Worm (Caenorhabditis elegans) whole organism, L2 larva: ENCODE measurements around the gene K09C4.10.
A peak's percentile ranks its signal among the peaks of the same experiment; 100 is the strongest.

Experiments
- C34F6.9 ChIP-seq: fragments of 150-350 bp; optimal IDR thresholded peaks from 2 replicates; lab custom pipeline; 2014; ENCODE audit warnings: missing biosample characterization, missing genetic modification characterization
- F13H6.1 ChIP-seq: sonication (generic microtip); optimal IDR thresholded peaks from 2 replicates; lab custom pipeline; 2016; ENCODE audit warnings: missing genetic modification characterization, missing compliant biosample characterization
- R02D3.7 ChIP-seq: fragments of 150-350 bp; optimal IDR thresholded peaks from 2 replicates; lab custom pipeline; 2014; ENCODE audit warnings: missing biosample characterization, missing genetic modification characterization
- Y55F3AM.14 ChIP-seq: fragments of 200-800 bp; sonication (Bioruptor generic); optimal IDR thresholded peaks from 2 replicates; lab custom pipeline; 2018; ENCODE audit warnings: mild to moderate bottlenecking, missing genetic modification characterization, missing compliant biosample characterization
- aly-2 ChIP-seq: fragments of 150-350 bp; optimal IDR thresholded peaks from 2 replicates; lab custom pipeline; 2014; ENCODE audit warnings: missing biosample characterization, missing genetic modification characterization
- ama-1 ChIP-seq: fragments of 150-350 bp; optimal IDR thresholded peaks from 2 replicates; lab custom pipeline; 2018; ENCODE audit warnings: inconsistent platforms
- ceh-82 ChIP-seq: fragments of 150-350 bp; optimal IDR thresholded peaks from 2 replicates; lab custom pipeline; 2014; ENCODE audit warnings: missing biosample characterization, missing genetic modification characterization
- egl-27 ChIP-seq: sonication (generic microtip); optimal IDR thresholded peaks from 3 replicates; lab custom pipeline; 2017; ENCODE audit warnings: missing biosample characterization, missing genetic modification reagents, missing genetic modification characterization
- elt-1 ChIP-seq: fragments of 150-350 bp; optimal IDR thresholded peaks from 2 replicates; lab custom pipeline; 2014; ENCODE audit warnings: missing biosample characterization, missing genetic modification characterization
- elt-3 ChIP-seq: sonication (generic microtip); optimal IDR thresholded peaks from 2 replicates; lab custom pipeline; 2017; ENCODE audit warnings: missing biosample characterization, missing genetic modification characterization
- fos-1 ChIP-seq: fragments of 150-350 bp; optimal IDR thresholded peaks from 2 replicates; lab custom pipeline; 2014; ENCODE audit warnings: missing biosample characterization, missing genetic modification characterization
- gmeb-1 ChIP-seq: fragments of 150-350 bp; optimal IDR thresholded peaks from 2 replicates; lab custom pipeline; 2014; ENCODE audit warnings: missing biosample characterization, missing genetic modification characterization
- lin-11 ChIP-seq: fragments of 150-350 bp; sonication (generic microtip); optimal IDR thresholded peaks from 2 replicates; lab custom pipeline; 2014; ENCODE audit warnings: missing biosample characterization, missing genetic modification characterization, inconsistent platforms, mixed read lengths
- lin-39 ChIP-seq: fragments of 150-350 bp; optimal IDR thresholded peaks from 2 replicates; lab custom pipeline; 2014; ENCODE audit warnings: missing biosample characterization, missing genetic modification reagents, missing genetic modification characterization
- mab-5 ChIP-seq: fragments of 150-350 bp; optimal IDR thresholded peaks from 2 replicates; lab custom pipeline; 2014; ENCODE audit warnings: missing biosample characterization, missing genetic modification characterization
- mdl-1 ChIP-seq, 2 experiments: fragments of 150-350 bp in 1 of 2; sonication (generic microtip) in 1 of 2; optimal IDR thresholded peaks; 2 replicates each; lab custom pipeline; 2017; ENCODE audit warnings: missing biosample characterization in 2 of 2, missing genetic modification characterization in 2 of 2
- nhr-10 ChIP-seq: sonication (generic microtip); optimal IDR thresholded peaks from 2 replicates; lab custom pipeline; 2017; ENCODE audit warnings: missing biosample characterization, missing genetic modification characterization
- nhr-11 ChIP-seq: fragments of 150-350 bp; optimal IDR thresholded peaks from 2 replicates; lab custom pipeline; 2014; ENCODE audit warnings: missing biosample characterization, missing genetic modification characterization
- nhr-129 ChIP-seq: fragments of 150-350 bp; optimal IDR thresholded peaks from 2 replicates; lab custom pipeline; 2014; ENCODE audit warnings: missing biosample characterization, missing genetic modification characterization
- nhr-21 ChIP-seq: fragments of 150-350 bp; optimal IDR thresholded peaks from 2 replicates; lab custom pipeline; 2014; ENCODE audit warnings: missing biosample characterization, missing genetic modification characterization
- nhr-23 ChIP-seq: fragments of 150-350 bp; optimal IDR thresholded peaks from 2 replicates; lab custom pipeline; 2014; ENCODE audit warnings: missing biosample characterization, missing genetic modification reagents, missing genetic modification characterization
- nhr-237 ChIP-seq: fragments of 150-350 bp; optimal IDR thresholded peaks from 2 replicates; lab custom pipeline; 2014; ENCODE audit warnings: missing biosample characterization, missing genetic modification characterization
- nhr-25 ChIP-seq: fragments of 150-350 bp; sonication (generic microtip); optimal IDR thresholded peaks from 3 replicates; lab custom pipeline; 2014; ENCODE audit warnings: missing biosample characterization, missing genetic modification characterization
- nhr-6 ChIP-seq: fragments of 150-350 bp; optimal IDR thresholded peaks from 2 replicates; lab custom pipeline; 2014; ENCODE audit warnings: missing biosample characterization, missing genetic modification characterization
- nhr-77 ChIP-seq: fragments of 150-350 bp; optimal IDR thresholded peaks from 2 replicates; lab custom pipeline; 2014; ENCODE audit warnings: missing biosample characterization, missing genetic modification characterization
- peb-1 ChIP-seq: fragments of 150-350 bp; optimal IDR thresholded peaks from 2 replicates; lab custom pipeline; 2014; ENCODE audit warnings: missing biosample characterization, missing genetic modification characterization
- sem-4 ChIP-seq: fragments of 150-350 bp; optimal IDR thresholded peaks from 2 replicates; lab custom pipeline; 2014; ENCODE audit warnings: missing biosample characterization, missing genetic modification reagents, missing genetic modification characterization
- skn-1 ChIP-seq: sonication (generic microtip); optimal IDR thresholded peaks from 2 replicates; lab custom pipeline; 2017; ENCODE audit warnings: missing biosample characterization, missing genetic modification characterization
- sma-3 ChIP-seq: sonication (generic microtip); optimal IDR thresholded peaks from 2 replicates; lab custom pipeline; 2016; ENCODE audit warnings: missing genetic modification reagents, missing genetic modification characterization, missing compliant biosample characterization
- sma-9 ChIP-seq, 2 experiments: fragments of 150-350 bp in 1 of 2; sonication (generic microtip) in 1 of 2; optimal IDR thresholded peaks; 2 replicates each; lab custom pipeline; 2014 to 2016; ENCODE audit warnings: missing genetic modification characterization in 2 of 2, mild to moderate bottlenecking in 1 of 2, missing biosample characterization in 1 of 2, missing compliant biosample characterization in 1 of 2, missing genetic modification reagents in 1 of 2, moderate library complexity in 1 of 2
- snpc-4 ChIP-seq: fragments of 150-350 bp; optimal IDR thresholded peaks from 2 replicates; lab custom pipeline; 2014; ENCODE audit warnings: missing biosample characterization, missing genetic modification characterization
- unc-39 ChIP-seq: fragments of 150-350 bp; optimal IDR thresholded peaks from 2 replicates; lab custom pipeline; 2014; ENCODE audit warnings: missing biosample characterization, missing genetic modification characterization
- unc-55 ChIP-seq: fragments of 150-350 bp; sonication (generic microtip); optimal IDR thresholded peaks from 3 replicates; lab custom pipeline; 2014; ENCODE audit warnings: missing biosample characterization, missing genetic modification reagents, missing genetic modification characterization
- zag-1 ChIP-seq: fragments of 150-350 bp; optimal IDR thresholded peaks from 2 replicates; lab custom pipeline; 2014; ENCODE audit warnings: missing biosample characterization, missing genetic modification characterization
- ztf-4 ChIP-seq: fragments of 150-350 bp; optimal IDR thresholded peaks from 2 replicates; lab custom pipeline; 2014; ENCODE audit warnings: missing biosample characterization, missing genetic modification characterization

K09C4.10 gene

ce11 chrX:3310702-3311101 is 30.7 kb upstream of the K09C4.10 start:
- TF ChIP-seq elt-1 (no peak), nhr-10 (no peak), sem-4 (no peak), peb-1 (no peak), F13H6.1 (no peak), aly-2 (tag; lab: Kevin White, UChicago) (no peak), C34F6.9 (tag; lab: Kevin White, UChicago) (no peak), gmeb-1 (no peak), lin-39 (tag; lab: Kevin White, UChicago) (no peak)

ce11 chrX:3306594-3307296 is 26.7 kb upstream of the K09C4.10 start:
- TF ChIP-seq sma-9 (GFP tag; optimal IDR thresholded peaks at IDR 0.05; lab: Kevin White, UChicago) (peak; percentile 30), sma-9 (tag; optimal IDR thresholded peaks at IDR 0.05; lab: Kevin White, UChicago) (no peak), fos-1 (tag; lab: Kevin White, UChicago) (peak; percentile 75), nhr-237 (tag; lab: Kevin White, UChicago) (no peak), sem-4 (no peak), nhr-77 (tag; lab: Kevin White, UChicago) (no peak), nhr-6 (no peak), mdl-1 (tag; optimal IDR thresholded peaks at IDR 0.05; lab: Kevin White, UChicago) (no peak), elt-1 (no peak), aly-2 (tag; lab: Kevin White, UChicago) (no peak), mab-5 (tag; lab: Kevin White, UChicago) (no peak), nhr-129 (tag; lab: Kevin White, UChicago) (no peak), skn-1 (tag; lab: Kevin White, UChicago) (no peak), snpc-4 (tag; lab: Kevin White, UChicago) (no peak)

- TF ChIP-seq Y55F3AM.14 (no peak), peb-1 (no peak), zag-1 (no peak), nhr-237 (tag; lab: Kevin White, UChicago) (no peak), F13H6.1 (no peak), unc-39 (tag; lab: Kevin White, UChicago) (no peak), aly-2 (tag; lab: Kevin White, UChicago) (no peak), nhr-10 (no peak), mab-5 (tag; lab: Kevin White, UChicago) (no peak), lin-11 (tag; lab: Kevin White, UChicago) (no peak), nhr-77 (tag; lab: Kevin White, UChicago) (no peak), nhr-25 (tag; lab: Kevin White, UChicago) (no peak), skn-1 (tag; lab: Kevin White, UChicago) (no peak), ama-1 (no peak), unc-55 (GFP tag; lab: Kevin White, UChicago) (no peak), fos-1 (tag; lab: Kevin White, UChicago) (no peak), nhr-11 (tag; lab: Kevin White, UChicago) (no peak)
- TF ChIP-seq, all 48 proteins: peak for 0
Measured at ce11 chrX:3304068-3304467, 24.0 kb upstream of the K09C4.10 start, which contains the start of gene F11D5.7. F11D5.7 (plus strand) TSS chrX:3304368.

- TF ChIP-seq ceh-82 (tag; lab: Kevin White, UChicago) (no peak), sma-3 (no peak), nhr-21 (tag; lab: Kevin White, UChicago) (no peak), unc-55 (GFP tag; lab: Kevin White, UChicago) (no peak), nhr-11 (tag; lab: Kevin White, UChicago) (no peak), nhr-23 (no peak), R02D3.7 (tag; lab: Kevin White, UChicago) (no peak), ztf-4 (no peak), mdl-1 (tag; optimal IDR thresholded peaks at IDR 0.05; lab: Kevin White, UChicago) (no peak), ama-1 (no peak), elt-3 (tag; lab: Kevin White, UChicago) (no peak)
Measured at ce11 chrX:3301770-3302169, 21.7 kb upstream of the K09C4.10 start, which contains the start of gene F11D5.5. F11D5.5 (plus strand) TSS chrX:3302070.

- TF ChIP-seq elt-1: no peak
- no peak for TF ChIP-seq nhr-25 (tag; lab: Kevin White, UChicago)
- TF ChIP-seq mab-5 (tag; lab: Kevin White, UChicago): no peak
- TF ChIP-seq egl-27 (tag; lab: Kevin White, UChicago): no peak
- no peak for TF ChIP-seq F13H6.1
- no peak for TF ChIP-seq fos-1 (tag; lab: Kevin White, UChicago)
Measured at ce11 chrX:3300582-3300981, 20.6 kb upstream of the K09C4.10 start.
